Fruit fly (Drosophila melanogaster) whole organism, pupa: Measurements from ENCODE around the gene CNMaR.

ENCODE experiments used
- CG10348 ChIP-seq: fragments of 200-800 bp; sonication (Bioruptor generic); IDR thresholded peaks from 2 replicates; pipeline ENCODE4 v1.3.6; 2022; ENCODE audit warnings: missing biosample characterization, missing genetic modification characterization
- CG12605 ChIP-seq: fragments of 200-800 bp; sonication (Bioruptor generic); IDR thresholded peaks from 2 replicates; pipeline ENCODE4 v1.3.6; 2022; ENCODE audit warnings: missing biosample characterization, missing genetic modification characterization
- CG13204 ChIP-seq: fragments of 200-800 bp; sonication (Bioruptor generic); optimal IDR thresholded peaks from 2 replicates; lab custom pipeline; 2018; ENCODE audit warnings: missing biosample characterization, mild to moderate bottlenecking, missing genetic modification characterization, moderate library complexity
- CG14655 ChIP-seq: fragments of 200-800 bp; sonication (Bioruptor generic); optimal IDR thresholded peaks from 3 replicates; lab custom pipeline; 2017; ENCODE audit warnings: mild to moderate bottlenecking, missing biosample characterization, missing genetic modification reagents, missing genetic modification characterization
- CG15710 ChIP-seq: fragments of 200-800 bp; sonication (Bioruptor generic); optimal IDR thresholded peaks from 2 replicates; lab custom pipeline; 2018; ENCODE audit warnings: missing biosample characterization, mild to moderate bottlenecking, missing genetic modification characterization, moderate library complexity
- CG17806 ChIP-seq: fragments of 200-800 bp; sonication (Bioruptor generic); optimal IDR thresholded peaks from 2 replicates; lab custom pipeline; 2018; ENCODE audit warnings: missing biosample characterization, mild to moderate bottlenecking, missing genetic modification characterization, moderate library complexity
- CG32121 ChIP-seq: fragments of 200-800 bp; sonication (Bioruptor generic); IDR thresholded peaks from 2 replicates; pipeline ENCODE4 v1.3.6; 2022; ENCODE audit warnings: missing biosample characterization, missing genetic modification characterization
- CG34367 ChIP-seq: fragments of 200-800 bp; sonication (Bioruptor generic); optimal IDR thresholded peaks from 2 replicates; lab custom pipeline; 2018; ENCODE audit warnings: missing biosample characterization, mild to moderate bottlenecking, missing genetic modification characterization
- CG4496 ChIP-seq: fragments of 200-800 bp; sonication (Bioruptor generic); IDR thresholded peaks from 3 replicates; pipeline ENCODE4 v1.3.6; 2022; ENCODE audit warnings: missing biosample characterization, missing genetic modification characterization
- CG8159 ChIP-seq: fragments of 200-800 bp; sonication (Bioruptor generic); optimal IDR thresholded peaks from 3 replicates; lab custom pipeline; 2018; ENCODE audit warnings: missing biosample characterization, mild to moderate bottlenecking, missing genetic modification characterization, moderate library complexity
- CG8301 ChIP-seq: fragments of 200-800 bp; sonication (Bioruptor generic); optimal IDR thresholded peaks from 2 replicates; lab custom pipeline; 2018; ENCODE audit warnings: missing biosample characterization, mild to moderate bottlenecking, missing genetic modification characterization
- CG9948 ChIP-seq: fragments of 200-800 bp; sonication (Bioruptor generic); optimal IDR thresholded peaks from 2 replicates; lab custom pipeline; 2018; ENCODE audit warnings: missing biosample characterization, mild to moderate bottlenecking, missing genetic modification characterization, moderate library complexity
- D1 ChIP-seq: fragments of 200-800 bp; sonication (Bioruptor generic); optimal IDR thresholded peaks from 2 replicates; lab custom pipeline; 2018; ENCODE audit warnings: missing biosample characterization, mild to moderate bottlenecking, missing genetic modification characterization, moderate library complexity
- EcR ChIP-seq: fragments of 200-800 bp; sonication (Bioruptor generic); optimal IDR thresholded peaks from 3 replicates; lab custom pipeline; 2019; ENCODE audit warnings: missing biosample characterization, missing genetic modification characterization, mild to moderate bottlenecking, moderate library complexity, missing genetic modification reagents
- Ets98B ChIP-seq: fragments of 200-800 bp; sonication (Bioruptor generic); IDR thresholded peaks from 2 replicates; pipeline ENCODE4 v1.3.6; 2022; ENCODE audit warnings: missing biosample characterization, missing genetic modification characterization
- Pif1A ChIP-seq: fragments of 200-800 bp; sonication (Bioruptor generic); optimal IDR thresholded peaks from 3 replicates; lab custom pipeline; 2016; ENCODE audit warnings: missing biosample characterization, missing genetic modification characterization
- Pif1B ChIP-seq: fragments of 200-800 bp; sonication (Bioruptor generic); optimal IDR thresholded peaks from 3 replicates; lab custom pipeline; 2016; ENCODE audit warnings: missing biosample characterization, missing genetic modification characterization
- Snoo ChIP-seq: fragments of 200-800 bp; sonication (Bioruptor generic); optimal IDR thresholded peaks from 3 replicates; lab custom pipeline; 2017; ENCODE audit warnings: missing biosample characterization, mild to moderate bottlenecking, missing genetic modification characterization, inconsistent platforms
- fd96Ca ChIP-seq: fragments of 200-800 bp; sonication (Bioruptor generic); IDR thresholded peaks from 3 replicates; pipeline ENCODE4 v1.3.6; 2022; ENCODE audit warnings: missing biosample characterization, missing genetic modification characterization
- gl ChIP-seq: fragments of 200-800 bp; sonication (Bioruptor generic); optimal IDR thresholded peaks from 2 replicates; lab custom pipeline; 2018; ENCODE audit warnings: missing biosample characterization, mild to moderate bottlenecking, missing genetic modification characterization
- rn ChIP-seq: fragments of 200-800 bp; sonication (Bioruptor generic); IDR thresholded peaks from 2 replicates; pipeline ENCODE4 v1.3.6; 2022; ENCODE audit warnings: missing biosample characterization, missing genetic modification characterization

Gene CNMaR

dm6 chr3L:9690798-9691475 lies 47.0 kb downstream of the CNMaR start:
- TF ChIP-seq Snoo (tag; lab: Kevin White, UChicago), result peak; percentile 9
- TF ChIP-seq CG13204 (GFP tag; lab: Kevin White, UChicago), result no peak
- TF ChIP-seq CG17806, result no peak
- TF ChIP-seq CG8301 (tag; lab: Kevin White, UChicago), result peak; percentile 19
- TF ChIP-seq CG14655 (GFP tag; lab: Kevin White, UChicago), result peak; percentile 26
- peak; percentile 37; the same call in 1 of the 3 replicates for TF ChIP-seq CG4496 (GFP tag; lab: Robert Waterston, UW)
- TF ChIP-seq CG12605 (GFP tag; lab: Robert Waterston, UW), result 0 out of 2 replicates have a peak, but pooled peaks have one; percentile 22
- peak; percentile 91 for TF ChIP-seq CG32121 (GFP tag; lab: Robert Waterston, UW)

DNA sequence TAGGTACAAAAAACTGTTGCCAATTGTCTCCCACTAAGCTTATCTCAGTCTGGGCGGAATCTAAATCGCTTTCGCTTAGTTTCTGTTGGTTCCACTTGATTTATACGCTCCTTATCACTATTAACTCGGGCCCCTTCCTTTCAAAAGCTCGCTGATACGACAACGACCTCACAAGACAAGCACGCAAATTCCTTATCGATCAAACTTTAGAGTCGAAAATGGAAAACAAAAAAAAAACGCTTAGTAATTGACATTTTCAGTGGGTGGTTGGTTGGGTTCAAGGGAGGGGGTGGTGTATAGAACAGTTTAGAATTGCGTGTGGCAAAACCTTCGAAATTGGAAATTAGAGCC lies 47.5 kb downstream of the CNMaR start:
- TF ChIP-seq CG34367 (tag; lab: Kevin White, UChicago), result no peak
- TF ChIP-seq CG14655 (GFP tag; lab: Kevin White, UChicago), result no peak
- no peak for TF ChIP-seq Pif1B (GFP tag; lab: Kevin White, UChicago)
- TF ChIP-seq Ets98B (GFP tag; lab: Robert Waterston, UW), result no peak
- no peak for TF ChIP-seq CG13204 (GFP tag; lab: Kevin White, UChicago)
- TF ChIP-seq CG9948 (tag; lab: Kevin White, UChicago), result no peak
- TF ChIP-seq D1 (tag; lab: Kevin White, UChicago), result no peak
- no peak for TF ChIP-seq gl (tag; lab: Kevin White, UChicago)
- no peak for TF ChIP-seq CG15710 (tag; lab: Kevin White, UChicago)
- no peak for TF ChIP-seq CG8301 (tag; lab: Kevin White, UChicago)
- no peak for TF ChIP-seq fd96Ca (GFP tag; lab: Robert Waterston, UW)
- no peak for TF ChIP-seq CG32121 (GFP tag; lab: Robert Waterston, UW)
- TF ChIP-seq EcR, result no peak
- no peak for TF ChIP-seq rn (GFP tag; lab: Robert Waterston, UW)
- TF ChIP-seq Pif1A, result no peak
- TF ChIP-seq CG8159 (tag; lab: Kevin White, UChicago), result no peak

dm6 chr3L:9692234-9692891 lies 48.5 kb downstream of the CNMaR start:
- TF ChIP-seq CG8301 (tag; lab: Kevin White, UChicago) (no peak), Pif1B (GFP tag; lab: Kevin White, UChicago) (no peak), EcR (peak; percentile 80), CG9948 (tag; lab: Kevin White, UChicago) (no peak), CG12605 (GFP tag; lab: Robert Waterston, UW) (peak; percentile 32; the same call in 1 of the 2 replicates), Ets98B (GFP tag; lab: Robert Waterston, UW) (peak; percentile 54; the same call in 1 of the 2 replicates), CG14655 (GFP tag; lab: Kevin White, UChicago) (no peak)
- TF ChIP-seq, all 21 proteins: peak for 3

DNA sequence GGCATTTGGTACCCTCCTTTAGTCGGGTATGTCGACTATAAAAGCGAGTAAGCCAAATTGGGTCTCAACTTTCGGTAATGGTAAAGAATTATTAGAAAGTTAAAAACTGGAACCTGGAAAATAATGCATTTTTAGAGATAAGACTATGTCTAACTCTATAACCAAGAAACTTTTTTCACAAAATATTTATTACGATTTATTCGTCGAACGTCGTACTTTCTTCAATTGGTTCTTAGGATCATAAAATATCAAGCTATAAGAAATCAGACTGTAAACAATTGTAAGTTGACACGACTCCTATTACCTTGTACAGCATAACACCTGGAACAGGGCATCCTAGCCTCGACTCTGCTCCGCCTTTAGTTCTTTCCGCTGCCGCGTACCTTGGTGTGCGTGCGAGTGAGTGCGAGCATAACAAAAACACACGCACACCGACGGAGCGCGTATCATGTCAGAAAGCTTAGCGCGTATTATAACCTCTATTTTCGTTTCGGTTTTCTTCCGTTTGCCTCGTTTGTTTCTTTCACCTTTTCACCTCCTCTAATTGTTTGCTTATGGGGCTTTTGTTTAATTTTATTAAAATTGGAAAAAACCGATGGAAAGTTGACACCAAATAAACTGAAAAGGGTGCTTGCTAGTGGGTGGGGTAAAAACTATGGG lies 49.1 kb downstream of the CNMaR start:
- TF ChIP-seq CG9948 (tag; lab: Kevin White, UChicago) (peak; percentile 92), rn (GFP tag; lab: Robert Waterston, UW) (peak; percentile 56; the same call in 1 of the 2 replicates), fd96Ca (GFP tag; lab: Robert Waterston, UW) (peak; percentile 87; the same call in 2 of the 3 replicates), CG8159 (tag; lab: Kevin White, UChicago) (peak; percentile 95), Snoo (tag; lab: Kevin White, UChicago) (peak; percentile 93), CG34367 (tag; lab: Kevin White, UChicago) (peak; percentile 86), CG14655 (GFP tag; lab: Kevin White, UChicago) (peak; percentile 97), EcR (no peak), CG15710 (tag; lab: Kevin White, UChicago) (peak; percentile 92), Pif1B (GFP tag; lab: Kevin White, UChicago) (peak; percentile 89), CG13204 (GFP tag; lab: Kevin White, UChicago) (peak; percentile 66), CG17806 (peak; percentile 83), CG10348 (GFP tag; lab: Robert Waterston, UW) (peak; percentile 56; the same call in 1 of the 2 replicates), gl (tag; lab: Kevin White, UChicago) (peak; percentile 69), CG12605 (GFP tag; lab: Robert Waterston, UW) (no peak), Ets98B (GFP tag; lab: Robert Waterston, UW) (peak; percentile 39; the same call in 1 of the 2 replicates), CG32121 (GFP tag; lab: Robert Waterston, UW) (peak; percentile 73), Pif1A (peak; percentile 93), CG8301 (tag; lab: Kevin White, UChicago) (peak; percentile 94), D1 (tag; lab: Kevin White, UChicago) (peak; percentile 84), CG4496 (GFP tag; lab: Robert Waterston, UW) (peak; percentile 82)

- TF ChIP-seq Snoo (tag; lab: Kevin White, UChicago), result no peak
- TF ChIP-seq CG32121 (GFP tag; lab: Robert Waterston, UW), result peak; percentile 27; the same call in 1 of the 2 replicates
- peak; percentile 63; the same call in 1 of the 3 replicates for TF ChIP-seq CG4496 (GFP tag; lab: Robert Waterston, UW)
- no peak for TF ChIP-seq EcR
- TF ChIP-seq CG8159 (tag; lab: Kevin White, UChicago), result no peak
- no peak for TF ChIP-seq fd96Ca (GFP tag; lab: Robert Waterston, UW)
- TF ChIP-seq, all 21 proteins: peak for 2
Observed at dm6 chr3L:9693552-9694133, 49.7 kb downstream of the CNMaR start.
